Fruit fly (Drosophila melanogaster): ENCODE results near the gene CG34026.

DNA sequence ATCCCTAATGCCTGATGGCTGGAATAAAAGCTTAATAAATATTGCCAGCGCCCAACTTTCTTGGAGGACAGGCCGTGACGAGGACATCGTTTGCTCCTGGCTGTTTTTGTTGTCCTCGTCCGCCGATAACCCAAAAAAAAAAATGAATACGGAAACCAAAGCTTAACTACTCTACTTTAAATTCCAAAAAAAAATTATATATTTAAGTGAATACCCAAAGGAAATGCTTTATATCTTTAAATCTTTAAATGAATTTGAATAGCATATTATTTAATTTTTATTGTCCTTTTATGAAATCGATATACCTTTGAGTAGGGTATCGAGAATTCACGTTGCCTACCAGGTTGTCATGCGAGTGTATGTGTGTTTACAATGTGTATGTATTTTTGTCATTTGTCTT lies 13.4 kb upstream of the CG34026 start:
- no peak for TF ChIP-seq CG11617 (GFP tag; optimal IDR thresholded peaks at IDR 0.05)
- no peak for TF ChIP-seq ovo (GFP tag; optimal IDR thresholded peaks at IDR 0.05)
- no peak for TF ChIP-seq pad (GFP tag; optimal IDR thresholded peaks at IDR 0.05)
